Worm (Caenorhabditis elegans): ENCODE measurements around the gene F13A7.12.

F13A7.12 gene

DNA sequence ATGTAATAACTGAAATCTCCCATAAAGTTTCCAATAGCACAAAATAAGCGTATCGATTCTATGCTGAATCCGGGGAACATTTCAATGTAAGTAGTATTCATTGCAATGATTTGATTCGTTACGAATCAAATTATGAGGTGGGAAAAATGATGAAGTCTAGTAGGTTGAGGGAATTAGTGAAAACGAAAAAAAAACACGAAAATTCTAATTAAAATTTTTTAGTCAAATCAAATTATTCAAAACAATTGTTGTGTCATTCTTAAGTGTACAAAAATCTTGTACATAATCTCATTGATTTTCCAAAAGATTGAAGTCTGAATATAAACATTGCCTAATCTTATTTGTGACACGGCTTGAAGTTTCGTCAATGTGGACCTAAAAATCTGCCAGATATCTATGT, 28.6 kb downstream of the F13A7.12 start, which contains the start of gene srw-29:
Gene srw-29, minus strand, starts transcription at position 101 of the 400 bp plus-strand sequence.
- TF ChIP-seq nfyb-1 (GFP tag; IDR thresholded peaks at IDR 0.05) (no peak), egl-18 (GFP tag; IDR thresholded peaks at IDR 0.05) (no peak), F33H1.4 (GFP tag; IDR thresholded peaks at IDR 0.05) (no peak), madf-10 (tag; optimal IDR thresholded peaks at IDR 0.05) (no peak), ets-4 (GFP tag; optimal IDR thresholded peaks at IDR 0.05) (no peak), ceh-58 (GFP tag; IDR thresholded peaks at IDR 0.05) (no peak), tbx-9 (tag; optimal IDR thresholded peaks at IDR 0.05; ENCODE audit: borderline replicate concordance) (no peak), lsl-1 (GFP tag; optimal IDR thresholded peaks at IDR 0.05) (no peak), F37B4.10 (GFP tag; IDR thresholded peaks at IDR 0.05) (no peak), nhr-80 (tag; optimal IDR thresholded peaks at IDR 0.05) (no peak), rpc-1 (optimal IDR thresholded peaks at IDR 0.05) (no peak), rpc-1 (tag; optimal IDR thresholded peaks at IDR 0.05) (no peak), let-526 (GFP tag; IDR thresholded peaks at IDR 0.05) (no peak), efl-1 (GFP tag; optimal IDR thresholded peaks at IDR 0.05) (no peak), C17E4.6 (GFP tag; IDR thresholded peaks at IDR 0.05) (no peak)

DNA sequence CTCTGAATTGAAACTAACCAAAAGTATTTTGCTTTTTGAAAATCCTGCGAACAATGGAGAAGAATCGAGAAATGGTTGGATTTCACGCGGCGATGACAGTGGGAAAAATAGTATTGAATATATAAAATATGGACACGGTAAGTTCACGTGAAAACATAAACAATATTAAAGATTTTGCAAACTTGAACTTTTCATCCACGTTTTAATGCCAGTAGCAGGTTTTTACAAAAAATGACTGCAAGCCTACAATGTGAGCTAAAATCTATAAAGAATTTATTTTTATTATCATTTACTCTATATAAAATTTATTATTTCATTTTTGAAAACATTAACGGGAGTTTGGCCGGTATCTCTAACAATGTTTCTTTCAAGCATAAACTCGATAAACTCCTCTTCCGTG, 33.7 kb downstream of the F13A7.12 start, which contains the start of gene F26D2.10:
Gene F26D2.10, minus strand, starts transcription at position 101 of the 400 bp plus-strand sequence.
- TF ChIP-seq unc-62 (GFP tag; optimal IDR thresholded peaks at IDR 0.05) (no peak), atf-7 (tag; optimal IDR thresholded peaks at IDR 0.05) (no peak), nhr-27 (tag; optimal IDR thresholded peaks at IDR 0.05) (no peak)

DNA sequence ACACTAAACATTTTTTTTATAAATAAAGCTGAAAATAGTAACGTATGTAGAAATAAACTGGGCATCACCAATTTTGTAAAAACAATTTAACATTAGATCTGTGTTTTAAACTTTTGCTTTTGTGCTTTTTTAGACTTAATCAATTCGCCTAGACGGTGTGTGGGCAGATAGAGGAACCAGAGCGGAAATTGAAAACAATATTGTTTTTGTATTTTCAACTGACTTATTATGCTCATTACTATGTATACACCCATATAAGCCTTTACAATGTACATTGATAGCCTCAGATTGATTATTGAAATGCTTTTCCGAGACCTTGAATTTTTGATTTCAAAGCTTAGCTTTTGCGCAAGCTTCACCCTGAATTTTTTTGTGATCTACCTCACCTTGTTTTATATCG, 34.1 kb downstream of the F13A7.12 start, which contains the start of gene str-73:
Gene str-73, plus strand, starts transcription at position 301 of the 400 bp plus-strand sequence.
- TF ChIP-seq D2030.7 (GFP tag; IDR thresholded peaks at IDR 0.05) (no peak), hlh-26 (GFP tag; conservative IDR thresholded peaks at IDR 0.05) (no peak), nhr-80 (tag; optimal IDR thresholded peaks at IDR 0.05) (no peak), xnd-1 (tag; optimal IDR thresholded peaks at IDR 0.05) (no peak), B0035.1 (tag; optimal IDR thresholded peaks at IDR 0.05) (no peak), ztf-6 (GFP tag; IDR thresholded peaks at IDR 0.05) (no peak), him-1 (tag; optimal IDR thresholded peaks at IDR 0.05) (no peak), egrh-3 (GFP tag; IDR thresholded peaks at IDR 0.05) (no peak), lag-1 (GFP tag; IDR thresholded peaks at IDR 0.05) (no peak), die-1 (tag; optimal IDR thresholded peaks at IDR 0.05) (no peak), Y67H2A.10 (GFP tag; conservative IDR thresholded peaks at IDR 0.05) (no peak), Y79H2A.3 (GFP tag; conservative IDR thresholded peaks at IDR 0.05) (no peak), repo-1 (tag; optimal IDR thresholded peaks at IDR 0.05) (no peak), lin-40 (tag; optimal IDR thresholded peaks at IDR 0.05) (no peak)

DNA sequence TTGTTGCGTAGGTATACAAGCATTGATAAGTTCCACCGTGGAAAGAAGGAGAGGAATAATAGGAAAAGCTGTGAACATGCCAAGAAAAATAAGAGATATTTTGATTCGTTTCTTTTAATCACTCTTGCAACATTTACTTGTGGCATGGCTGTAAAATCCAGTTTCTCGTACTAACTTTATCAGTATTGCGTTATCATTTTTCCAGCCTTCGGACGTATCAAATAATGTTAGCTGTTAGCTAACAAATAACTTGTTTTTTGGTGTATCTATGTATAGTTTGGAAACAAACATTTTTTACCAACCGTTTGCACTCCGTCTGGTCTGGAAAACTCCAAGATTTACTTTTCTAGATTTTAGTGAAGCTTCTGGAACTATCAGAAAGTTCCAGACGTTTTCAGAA, 37.6 kb downstream of the F13A7.12 start, which contains the start of gene clec-234:
Gene clec-234, minus strand, starts transcription at position 101 of the 400 bp plus-strand sequence.
- TF ChIP-seq F37B4.10 (GFP tag; IDR thresholded peaks at IDR 0.05) = no peak
- TF ChIP-seq mes-4 (tag; optimal IDR thresholded peaks at IDR 0.05) = no peak
- TF ChIP-seq ztf-26 (tag; optimal IDR thresholded peaks at IDR 0.05) = no peak
- no peak for TF ChIP-seq K11D2.4 (GFP tag; IDR thresholded peaks at IDR 0.05)
- no peak for TF ChIP-seq T07F8.4 (tag; optimal IDR thresholded peaks at IDR 0.05)
- no peak for TF ChIP-seq repo-1 (tag; optimal IDR thresholded peaks at IDR 0.05)
- TF ChIP-seq tbx-9 (tag; optimal IDR thresholded peaks at IDR 0.05; ENCODE audit: borderline replicate concordance) = no peak
- TF ChIP-seq Y53F4B.3 (GFP tag; IDR thresholded peaks at IDR 0.05) = no peak
- no peak for TF ChIP-seq ztf-6 (GFP tag; IDR thresholded peaks at IDR 0.05)
- TF ChIP-seq egl-44 (GFP tag; IDR thresholded peaks at IDR 0.05) = no peak
- no peak for TF ChIP-seq tlf-1 (GFP tag; optimal IDR thresholded peaks at IDR 0.05)
- TF ChIP-seq aptf-2 (GFP tag; conservative IDR thresholded peaks at IDR 0.05) = no peak

Measured in whole organism, young adult.